Worm (Caenorhabditis elegans): ENCODE results near the gene F31E8.5.
A peak's percentile ranks its signal among the peaks of the same experiment; 100 is the strongest.
"Not testable (repeated sequence)": the region's sequence is repeated elsewhere in the genome, so short reads cannot be mapped to it uniquely, and the experiment has no call there.

Gene F31E8.5

ce11 chrII:6775076-6775475 lies 32.0 kb downstream of the F31E8.5 start, which contains the start of gene agr-1:
TSS of gene agr-1 (minus strand) at chrII:6775176.
- not testable (repeated sequence) for TF ChIP-seq tlf-1 (GFP tag; optimal IDR thresholded peaks at IDR 0.05); rpc-1 (optimal IDR thresholded peaks at IDR 0.05); rpc-1 (tag; optimal IDR thresholded peaks at IDR 0.05); ceh-58 (GFP tag; IDR thresholded peaks at IDR 0.05)

ce11 chrII:6772482-6772881 lies 34.6 kb downstream of the F31E8.5 start:
- TF ChIP-seq Y53F4B.3 (GFP tag; IDR thresholded peaks at IDR 0.05) (no peak), ceh-27 (GFP tag; optimal IDR thresholded peaks at IDR 0.05) (peak; percentile 50)

ce11 chrII:6770030-6770429 lies 37.0 kb downstream of the F31E8.5 start:
- TF ChIP-seq nfyb-1 (GFP tag; IDR thresholded peaks at IDR 0.05) (no peak), Y53F4B.3 (GFP tag; IDR thresholded peaks at IDR 0.05) (no peak), lag-1 (GFP tag; IDR thresholded peaks at IDR 0.05) (no peak), attf-5 (GFP tag; optimal IDR thresholded peaks at IDR 0.05) (no peak), sdz-38 (tag; optimal IDR thresholded peaks at IDR 0.05) (no peak), F22D6.2 (tag; optimal IDR thresholded peaks at IDR 0.05) (no peak), Y53G8AR.9 (GFP tag; conservative IDR thresholded peaks at IDR 0.05) (no peak), tbp1 (GFP tag; optimal IDR thresholded peaks at IDR 0.05) (no peak)

- TF ChIP-seq lin-35 (GFP tag; optimal IDR thresholded peaks at IDR 0.05) = no peak
- TF ChIP-seq madf-6 (GFP tag; IDR thresholded peaks at IDR 0.05) = no peak
- peak; percentile 51 for TF ChIP-seq nhr-80 (tag; optimal IDR thresholded peaks at IDR 0.05)
Observed at ce11 chrII:6768014-6768413, 39.0 kb downstream of the F31E8.5 start, which contains the start of gene F41G3.18. TSS of gene F41G3.18 (plus strand) at chrII:6768314.

- TF ChIP-seq fkh-3 (tag; optimal IDR thresholded peaks at IDR 0.05) (no peak), rpc-1 (optimal IDR thresholded peaks at IDR 0.05) (no peak), rpc-1 (tag; optimal IDR thresholded peaks at IDR 0.05) (no peak), hlh-26 (GFP tag; conservative IDR thresholded peaks at IDR 0.05) (no peak), Y53G8AR.9 (GFP tag; conservative IDR thresholded peaks at IDR 0.05) (no peak), F22D6.2 (tag; optimal IDR thresholded peaks at IDR 0.05) (no peak), snpc-3.4 (tag; optimal IDR thresholded peaks at IDR 0.05) (no peak), aptf-3 (GFP tag; IDR thresholded peaks at IDR 0.05) (no peak), lin-54 (GFP tag; optimal IDR thresholded peaks at IDR 0.05) (no peak)
Observed at ce11 chrII:6764734-6765133, 42.3 kb downstream of the F31E8.5 start, which contains the start of gene nlp-50. TSS of gene nlp-50 (plus strand) at chrII:6765034.

ce11 chrII:6756232-6756631 lies 50.8 kb downstream of the F31E8.5 start, which contains the start of gene F41G3.3:
TSS of gene F41G3.3 (plus strand) at chrII:6756532.
- TF ChIP-seq F23B12.7 (tag; optimal IDR thresholded peaks at IDR 0.05; ENCODE audit: insufficient read depth) (no peak), attf-6 (GFP tag; IDR thresholded peaks at IDR 0.05) (no peak), mxl-1 (tag; optimal IDR thresholded peaks at IDR 0.05) (no peak), K12H6.12 (tag; optimal IDR thresholded peaks at IDR 0.05) (no peak)
